Worm (Caenorhabditis elegans) whole organism, L4 larva: Measurements from ENCODE around the gene srlf-21.

Experiments
- nhr-111 ChIP-seq: fragments of 200-800 bp; sonication (Bioruptor generic); optimal IDR thresholded peaks from 2 replicates; lab custom pipeline; 2018; ENCODE audit warnings: mild to moderate bottlenecking, missing genetic modification characterization, missing compliant biosample characterization
- snpc-4 ChIP-seq: fragments of 150-350 bp; optimal IDR thresholded peaks from 2 replicates; lab custom pipeline; 2014; ENCODE audit warnings: missing biosample characterization, missing genetic modification characterization

- TF ChIP-seq nhr-111 (GFP tag; lab: Kevin White, UChicago) (no peak), snpc-4 (tag; lab: Kevin White, UChicago) (no peak)
Measured at ce11 chrV:842611-843010, 47.7 kb downstream of the srlf-21 start.
